Worm (Caenorhabditis elegans): Measurements from ENCODE around the gene sax-7.

- TF ChIP-seq dao-5 (tag; optimal IDR thresholded peaks at IDR 0.05) (no peak), W03F9.2 (tag; optimal IDR thresholded peaks at IDR 0.05) (no peak), him-1 (tag; optimal IDR thresholded peaks at IDR 0.05) (no peak)
Measured at ce11 chrIV:8080782-8081181, 18.3 kb downstream of the sax-7 start.

Measured in whole organism, L4/young adult.